Fruit fly (Drosophila melanogaster): Measurements from ENCODE around the gene Smn.

Smn gene

dm6 chr3L:16567495-16567894, 13.9 kb downstream of the Smn start:
- TF ChIP-seq gcm (GFP tag; optimal IDR thresholded peaks at IDR 0.05) (peak; percentile 83), CG1832 (GFP tag; optimal IDR thresholded peaks at IDR 0.05) (no peak), bsh (GFP tag; optimal IDR thresholded peaks at IDR 0.05) (peak in 1 of 2 experiments; percentile 84), CG10462 (GFP tag; optimal IDR thresholded peaks at IDR 0.05) (no peak), CG8089 (GFP tag; optimal IDR thresholded peaks at IDR 0.05) (no peak), Hey (tag; optimal IDR thresholded peaks at IDR 0.05) (no peak), CG11504 (tag; optimal IDR thresholded peaks at IDR 0.05) (peak; percentile 81), lilli (GFP tag; optimal IDR thresholded peaks at IDR 0.05) (peak; percentile 14), Nf-YA (GFP tag; IDR thresholded peaks at IDR 0.05) (no peak), gfzf (GFP tag; optimal IDR thresholded peaks at IDR 0.05) (no peak), Rfx (GFP tag; IDR thresholded peaks at IDR 0.05) (peak; percentile 19; the same call in 1 of the 2 replicates), ewg (GFP tag; optimal IDR thresholded peaks at IDR 0.05) (peak; percentile 70), CkIIα-i1 (GFP tag; IDR thresholded peaks at IDR 0.05) (no peak), br (optimal IDR thresholded peaks at IDR 0.05) (no peak), knrl (GFP tag; IDR thresholded peaks at IDR 0.05; ENCODE audit: partially characterized antibody) (no peak), CG9817 (tag; optimal IDR thresholded peaks at IDR 0.05) (peak; percentile 18), CG8359 (GFP tag; optimal IDR thresholded peaks at IDR 0.05; ENCODE audit: borderline replicate concordance) (no peak), CG14014 (GFP tag; IDR thresholded peaks at IDR 0.05) (0 out of 2 replicates have a peak, but pooled peaks have one; percentile 39), peb (GFP tag; IDR thresholded peaks at IDR 0.05) (no peak), mam (GFP tag; optimal IDR thresholded peaks at IDR 0.05) (no peak), Blimp-1 (GFP tag; optimal IDR thresholded peaks at IDR 0.05) (peak; percentile 77), Chrac-16 (GFP tag; optimal IDR thresholded peaks at IDR 0.05) (peak; percentile 49), tup (GFP tag; optimal IDR thresholded peaks at IDR 0.05) (no peak), Hr78 (GFP tag; optimal IDR thresholded peaks at IDR 0.05) (no peak), CG7271 (tag; optimal IDR thresholded peaks at IDR 0.05) (no peak), CG12155 (GFP tag; optimal IDR thresholded peaks at IDR 0.05) (no peak), HmgZ (tag; optimal IDR thresholded peaks at IDR 0.05) (peak; percentile 26), Pdp1 (GFP tag; optimal IDR thresholded peaks at IDR 0.05) (no peak), CG15011 (GFP tag; optimal IDR thresholded peaks at IDR 0.05) (peak; percentile 40), CG10321 (GFP tag; IDR thresholded peaks at IDR 0.05) (no peak), z (GFP tag; IDR thresholded peaks at IDR 0.05) (no peak), CG12104 (GFP tag; optimal IDR thresholded peaks at IDR 0.05) (peak; percentile 9), insv (GFP tag; optimal IDR thresholded peaks at IDR 0.05) (no peak), crol (GFP tag; IDR thresholded peaks at IDR 0.05) (no peak), Mad (GFP tag; optimal IDR thresholded peaks at IDR 0.05) (no peak), CG11723 (GFP tag; optimal IDR thresholded peaks at IDR 0.05) (peak; percentile 33), salm (tag; optimal IDR thresholded peaks at IDR 0.05) (peak; percentile 64), HmgD (GFP tag; optimal IDR thresholded peaks at IDR 0.05) (no peak), Hr3 (GFP tag; optimal IDR thresholded peaks at IDR 0.05) (peak; percentile 43), hth (optimal IDR thresholded peaks at IDR 0.05) (no peak), sqz (GFP tag; optimal IDR thresholded peaks at IDR 0.05) (peak; percentile 9), CG7963 (GFP tag; IDR thresholded peaks at IDR 0.05; ENCODE audit: partially characterized antibody) (no peak), Hmr (GFP tag; optimal IDR thresholded peaks at IDR 0.05) (no peak), CG15479 (GFP tag; optimal IDR thresholded peaks at IDR 0.05) (no peak), tgo (GFP tag; IDR thresholded peaks at IDR 0.05) (peak; percentile 54; the same call in 2 of the 3 replicates), Tbp (GFP tag; optimal IDR thresholded peaks at IDR 0.05) (no peak), ATbp (GFP tag; optimal IDR thresholded peaks at IDR 0.05) (peak; percentile 69), jigr1 (GFP tag; IDR thresholded peaks at IDR 0.05) (no peak), Xrp1 (GFP tag; IDR thresholded peaks at IDR 0.05) (peak; percentile 71), fd64A (GFP tag; optimal IDR thresholded peaks at IDR 0.05) (peak; percentile 77), stwl (tag; optimal IDR thresholded peaks at IDR 0.05) (no peak)

Measured in whole organism, embryonic.